Fruit fly (Drosophila melanogaster) whole organism, embryonic: ENCODE measurements around the gene CG3505.
A peak's percentile ranks its signal among the peaks of the same experiment; 100 is the strongest.

ENCODE experiments used
- CG10274 ChIP-seq: fragments of 200-800 bp; sonication (Bioruptor generic); optimal IDR thresholded peaks from 3 replicates; lab custom pipeline; 2017; ENCODE audit warnings: missing biosample characterization, mild to moderate bottlenecking, missing genetic modification characterization
- CG10431 ChIP-seq: fragments of 200-800 bp; sonication (Bioruptor generic); optimal IDR thresholded peaks from 3 replicates; lab custom pipeline; 2018; ENCODE audit warnings: missing biosample characterization, mild to moderate bottlenecking, missing genetic modification characterization
- CG10565 ChIP-seq: fragments of 200-800 bp; sonication (Bioruptor generic); optimal IDR thresholded peaks from 3 replicates; lab custom pipeline; 2016; ENCODE audit warnings: missing biosample characterization, mild to moderate bottlenecking, missing genetic modification characterization
- CG11247 ChIP-seq: fragments of 200-800 bp; sonication (Bioruptor generic); IDR thresholded peaks from 2 replicates; pipeline ENCODE4 v1.3.6; 2022; ENCODE audit warnings: missing biosample characterization, missing genetic modification characterization
- CG12769 ChIP-seq: fragments of 200-800 bp; sonication (Bioruptor generic); optimal IDR thresholded peaks from 2 replicates; lab custom pipeline; 2019; ENCODE audit warnings: missing biosample characterization, mild to moderate bottlenecking, missing genetic modification characterization, moderate library complexity
- CG14014 ChIP-seq: fragments of 200-800 bp; sonication (Bioruptor generic); IDR thresholded peaks from 2 replicates; pipeline ENCODE4 v1.3.6; 2022; ENCODE audit warnings: missing biosample characterization, missing genetic modification characterization
- CG14667 ChIP-seq: fragments of 200-800 bp; sonication (Bioruptor generic); IDR thresholded peaks from 2 replicates; pipeline ENCODE4 v1.3.6; 2022; ENCODE audit warnings: missing biosample characterization, missing genetic modification characterization
- CG15696 ChIP-seq: fragments of 200-800 bp; sonication (Bioruptor generic); optimal IDR thresholded peaks from 2 replicates; lab custom pipeline; 2019; ENCODE audit warnings: missing biosample characterization, mild to moderate bottlenecking, missing genetic modification characterization, moderate library complexity
- CG16779 ChIP-seq: fragments of 200-800 bp; sonication (Bioruptor generic); IDR thresholded peaks from 2 replicates; pipeline ENCODE4 v1.3.6; 2022; ENCODE audit warnings: missing biosample characterization, missing genetic modification characterization
- CG18011 ChIP-seq: fragments of 200-800 bp; sonication (Bioruptor generic); optimal IDR thresholded peaks from 2 replicates; lab custom pipeline; 2017; ENCODE audit warnings: missing biosample characterization, missing genetic modification characterization, mild to moderate bottlenecking, moderate library complexity, missing genotype
- CG3281 ChIP-seq: fragments of 200-800 bp; sonication (Bioruptor generic); optimal IDR thresholded peaks from 3 replicates; lab custom pipeline; 2017; ENCODE audit warnings: missing biosample characterization, mild to moderate bottlenecking, missing genetic modification characterization
- CG34224 ChIP-seq: fragments of 200-800 bp; sonication (Bioruptor generic); IDR thresholded peaks from 3 replicates; pipeline ENCODE4 v1.3.6; 2022; ENCODE audit warnings: missing biosample characterization, missing genetic modification characterization; ENCODE audit not compliant: partially characterized antibody
- CG34422 ChIP-seq: fragments of 200-800 bp; sonication (Bioruptor generic); IDR thresholded peaks from 3 replicates; pipeline ENCODE4 v1.3.6; 2022; ENCODE audit warnings: missing biosample characterization, missing genetic modification characterization
- CG4424 ChIP-seq: fragments of 200-800 bp; sonication (Bioruptor generic); optimal IDR thresholded peaks from 3 replicates; lab custom pipeline; 2016; ENCODE audit warnings: missing biosample characterization, missing genetic modification characterization
- CG4820 ChIP-seq: fragments of 200-800 bp; sonication (Bioruptor generic); optimal IDR thresholded peaks from 3 replicates; lab custom pipeline; 2016; ENCODE audit warnings: missing biosample characterization, missing genetic modification characterization
- CG7556 ChIP-seq: fragments of 200-800 bp; sonication (Bioruptor generic); optimal IDR thresholded peaks from 2 replicates; lab custom pipeline; 2017; ENCODE audit warnings: missing biosample characterization, mild to moderate bottlenecking, missing genetic modification characterization
- CG9932 ChIP-seq: fragments of 200-800 bp; sonication (Bioruptor generic); IDR thresholded peaks from 2 replicates; pipeline ENCODE4 v1.3.6; 2022; ENCODE audit warnings: missing biosample characterization, missing genetic modification characterization
- CHES-1-like ChIP-seq: fragments of 200-800 bp; sonication (Bioruptor generic); optimal IDR thresholded peaks from 2 replicates; lab custom pipeline; 2016; ENCODE audit warnings: missing biosample characterization, missing genetic modification characterization
- Camta ChIP-seq: fragments of 200-800 bp; sonication (Bioruptor generic); optimal IDR thresholded peaks from 2 replicates; lab custom pipeline; 2016; ENCODE audit warnings: missing biosample characterization, missing genetic modification characterization
- Doc3 ChIP-seq: fragments of 200-800 bp; sonication (Bioruptor generic); IDR thresholded peaks from 3 replicates; pipeline ENCODE4 v1.3.6; 2022; ENCODE audit warnings: missing biosample characterization, missing genetic modification characterization; ENCODE audit not compliant: partially characterized antibody
- Ets65A ChIP-seq: fragments of 200-800 bp; sonication (Bioruptor generic); peaks from one replicate; lab custom pipeline; 2016; ENCODE audit warnings: missing biosample characterization, missing genetic modification characterization
- H2.0 ChIP-seq: fragments of 200-800 bp; sonication (Bioruptor generic); IDR thresholded peaks from 2 replicates; pipeline ENCODE4 v1.3.6; 2022; ENCODE audit warnings: missing biosample characterization, missing genetic modification characterization
- MESR4 ChIP-seq: fragments of 200-800 bp; sonication (Bioruptor generic); optimal IDR thresholded peaks from 2 replicates; lab custom pipeline; 2018; ENCODE audit warnings: missing biosample characterization, mild to moderate bottlenecking, missing genetic modification characterization, moderate library complexity
- Med ChIP-seq: fragments of 200-800 bp; sonication (Bioruptor generic); peaks from one replicate; lab custom pipeline; 2016; ENCODE audit warnings: missing biosample characterization, missing genetic modification characterization, mild to moderate bottlenecking, inconsistent platforms, moderate library complexity
- ara ChIP-seq: fragments of 200-800 bp; sonication (Bioruptor generic); IDR thresholded peaks from 2 replicates; pipeline ENCODE4 v1.3.6; 2022; ENCODE audit warnings: missing biosample characterization, missing genetic modification characterization
- bcd ChIP-seq: fragments of 200-800 bp; sonication (Bioruptor generic); optimal IDR thresholded peaks from 2 replicates; lab custom pipeline; 2017; ENCODE audit warnings: missing biosample characterization, mild to moderate bottlenecking, missing genetic modification characterization
- cas ChIP-seq: fragments of 200-800 bp; sonication (Bioruptor generic); IDR thresholded peaks from 2 replicates; pipeline ENCODE4 v1.3.6; 2022; ENCODE audit warnings: missing biosample characterization, missing genetic modification characterization
- chif ChIP-seq, 2 experiments: fragments of 200-800 bp; sonication (Bioruptor generic); optimal IDR thresholded peaks; 3 replicates each; lab custom pipeline; 2016; ENCODE audit warnings: missing biosample characterization in 2 of 2, missing genetic modification characterization in 2 of 2
- chm ChIP-seq: fragments of 200-800 bp; sonication (Bioruptor generic); IDR thresholded peaks from 2 replicates; pipeline ENCODE4 v1.3.6; 2022; ENCODE audit warnings: missing biosample characterization, missing genetic modification characterization
- corto ChIP-seq: fragments of 200-800 bp; sonication (Bioruptor generic); optimal IDR thresholded peaks from 2 replicates; lab custom pipeline; 2016; ENCODE audit warnings: missing biosample characterization, mild to moderate bottlenecking, missing genetic modification characterization, moderate library complexity
- en ChIP-seq: fragments of 200-800 bp; sonication (Bioruptor generic); optimal IDR thresholded peaks from 2 replicates; lab custom pipeline; 2016; ENCODE audit warnings: missing biosample characterization, missing genetic modification characterization
- gcm ChIP-seq: fragments of 200-800 bp; sonication (Bioruptor generic); optimal IDR thresholded peaks from 2 replicates; lab custom pipeline; 2019; ENCODE audit warnings: missing biosample characterization, mild to moderate bottlenecking, missing genetic modification characterization, moderate library complexity
- grn ChIP-seq: fragments of 200-800 bp; sonication (Bioruptor generic); optimal IDR thresholded peaks from 3 replicates; lab custom pipeline; 2017; ENCODE audit warnings: missing biosample characterization, missing genetic modification characterization
- jigr1 ChIP-seq: fragments of 200-800 bp; sonication (Bioruptor generic); IDR thresholded peaks from 3 replicates; pipeline ENCODE4 v1.3.6; 2022; ENCODE audit warnings: missing biosample characterization, missing genetic modification characterization
- jumu ChIP-seq: fragments of 200-800 bp; sonication (Bioruptor generic); optimal IDR thresholded peaks from 3 replicates; lab custom pipeline; 2016; ENCODE audit warnings: missing biosample characterization, missing genetic modification characterization
- org-1 ChIP-seq: fragments of 200-800 bp; sonication (Bioruptor generic); optimal IDR thresholded peaks from 2 replicates; lab custom pipeline; 2017; ENCODE audit warnings: missing biosample characterization, missing genetic modification characterization
- otp ChIP-seq: fragments of 200-800 bp; sonication (Bioruptor generic); IDR thresholded peaks from 3 replicates; pipeline ENCODE4, ENCODE4 v1.3.6; 2022; ENCODE audit warnings: missing biosample characterization, missing genetic modification characterization
- pan ChIP-seq, 4 experiments: fragments of >200 bp in 3 of 4; fragments of 200-800 bp in 1 of 4; sonication (Bioruptor generic) in 1 of 4; optimal IDR thresholded peaks in 3 of 4; IDR thresholded peaks in 1 of 4; 2 replicates each; pipeline versions ENCODE4 v1.3.6 to Lab custom; 2017 to 2022; ENCODE audit warnings: missing biosample characterization in 2 of 4, missing genetic modification characterization in 2 of 4, mixed read lengths in 1 of 4
- psq ChIP-seq: fragments of 200-800 bp; sonication (Bioruptor generic); optimal IDR thresholded peaks from 2 replicates; lab custom pipeline; 2017; ENCODE audit warnings: missing biosample characterization, missing genetic modification characterization
- ranshi ChIP-seq: fragments of 200-800 bp; sonication (Bioruptor generic); IDR thresholded peaks from 2 replicates; pipeline ENCODE4 v1.3.6; 2022; ENCODE audit warnings: missing biosample characterization, missing genetic modification characterization
- repo ChIP-seq: fragments of 200-800 bp; sonication (Bioruptor generic); optimal IDR thresholded peaks from 2 replicates; lab custom pipeline; 2016; ENCODE audit warnings: missing biosample characterization, missing genetic modification characterization
- schlank ChIP-seq: fragments of 200-800 bp; sonication (Bioruptor generic); optimal IDR thresholded peaks from 2 replicates; lab custom pipeline; 2018; ENCODE audit warnings: missing biosample characterization, mild to moderate bottlenecking, missing genetic modification characterization
- sisA ChIP-seq: fragments of 200-800 bp; sonication (Bioruptor generic); IDR thresholded peaks from 2 replicates; pipeline ENCODE4 v1.3.6; 2022; ENCODE audit warnings: missing biosample characterization, missing genetic modification characterization
- sob ChIP-seq: fragments of 200-800 bp; sonication (Bioruptor generic); IDR thresholded peaks from 2 replicates; pipeline ENCODE4 v1.3.6; 2022; ENCODE audit warnings: missing biosample characterization, missing genetic modification characterization
- sqz ChIP-seq: fragments of 200-800 bp; sonication (Bioruptor generic); optimal IDR thresholded peaks from 3 replicates; lab custom pipeline; 2018; ENCODE audit warnings: missing biosample characterization, mild to moderate bottlenecking, missing genetic modification characterization
- sr ChIP-seq: fragments of 200-800 bp; sonication (Bioruptor generic); IDR thresholded peaks from 3 replicates; pipeline ENCODE4 v1.3.6; 2022; ENCODE audit warnings: missing biosample characterization, missing genetic modification characterization
- unc-4 ChIP-seq: fragments of 200-800 bp; sonication (Bioruptor generic); IDR thresholded peaks from 2 replicates; pipeline ENCODE4 v1.3.6; 2022; ENCODE audit warnings: missing biosample characterization, missing genetic modification characterization; ENCODE audit not compliant: partially characterized antibody

Gene CG3505

dm6 chr3R:14653039-14653852, 4.0 kb upstream of the CG3505 start (continued):
- TF ChIP-seq jigr1 (no peak), CG10431 (GFP tag; lab: Kevin White, UChicago) (no peak), Camta (no peak), CG9932 (GFP tag; lab: Robert Waterston, UW) (no peak), chif (GFP tag; optimal IDR thresholded peaks at IDR 0.05; lab: Kevin White, UChicago) (no peak), org-1 (GFP tag; lab: Kevin White, UChicago) (no peak), CG15696 (tag; lab: Kevin White, UChicago) (no peak), gcm (GFP tag; lab: Kevin White, UChicago) (no peak), CG34422 (0 out of 3 replicates have a peak, but pooled peaks have one; percentile 25), CG10565 (GFP tag; lab: Kevin White, UChicago) (no peak), CG11247 (GFP tag; lab: Robert Waterston, UW) (no peak), CG16779 (GFP tag; lab: Robert Waterston, UW) (0 out of 2 replicates have a peak, but pooled peaks have one; percentile 51), MESR4 (GFP tag; lab: Kevin White, UChicago) (no peak), sob (GFP tag; lab: Robert Waterston, UW) (0 out of 2 replicates have a peak, but pooled peaks have one; percentile 18), jumu (GFP tag; lab: Kevin White, UChicago) (no peak), pan (optimal IDR thresholded peaks at IDR 0.05; lab: Kevin White, UChicago) (no peak), pan (GFP tag; optimal IDR thresholded peaks at IDR 0.05 in 1 of 2, IDR thresholded peaks at IDR 0.05 in 1 of 2) (no peak), unc-4 (GFP tag; lab: Robert Waterston, UW) (no peak), sisA (GFP tag; lab: Robert Waterston, UW) (no peak), chm (GFP tag; lab: Robert Waterston, UW) (0 out of 2 replicates have a peak, but pooled peaks have one; percentile 24), CG4424 (GFP tag; lab: Kevin White, UChicago) (no peak), sqz (no peak), CG7556 (GFP tag; lab: Kevin White, UChicago) (no peak), CG4820 (no peak), grn (peak; percentile 20), CG14014 (no peak)

DNA sequence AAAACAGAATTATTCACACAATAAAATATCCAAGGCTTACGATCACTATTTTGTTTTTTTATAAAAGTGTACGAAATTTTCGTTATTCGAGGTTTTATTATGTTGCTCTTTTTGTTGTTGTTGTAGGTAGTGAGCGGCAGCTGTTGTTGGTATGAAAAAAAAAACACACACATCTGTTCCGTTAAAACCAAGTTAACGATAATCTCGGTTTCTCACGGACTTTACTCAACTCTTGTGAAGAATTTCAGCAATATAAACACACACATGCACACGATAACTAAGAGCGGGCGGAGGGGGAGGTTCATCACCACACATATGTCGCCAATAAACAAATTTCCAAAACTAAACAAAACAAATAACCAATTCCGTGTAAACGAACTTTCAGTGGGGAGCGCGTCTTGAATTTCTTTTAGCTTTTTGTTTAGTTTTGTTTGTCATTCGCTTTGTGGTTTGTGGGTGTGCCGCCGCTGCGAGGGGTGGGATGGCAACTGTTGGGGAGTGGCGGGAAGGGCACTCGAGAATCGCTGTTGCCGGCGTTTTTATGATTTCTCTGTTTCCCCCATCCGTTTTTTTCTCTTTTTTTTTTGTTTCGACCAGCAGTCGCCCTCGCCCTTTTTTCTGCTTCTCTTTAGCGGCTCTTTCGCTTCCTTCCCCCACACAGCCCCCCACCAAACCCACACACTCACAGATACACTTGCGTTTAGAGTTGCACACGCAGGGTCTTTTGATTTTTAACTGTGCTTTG, 2.8 kb upstream of the CG3505 start:
- TF ChIP-seq CG34224 (GFP tag; lab: Robert Waterston, UW) (peak; percentile 15; the same call in 1 of the 3 replicates), CG9932 (GFP tag; lab: Robert Waterston, UW) (no peak), Doc3 (GFP tag; lab: Robert Waterston, UW) (no peak), cas (GFP tag; lab: Robert Waterston, UW) (no peak), bcd (GFP tag; lab: Kevin White, UChicago) (no peak), schlank (tag; lab: Kevin White, UChicago) (no peak), en (no peak), corto (GFP tag; lab: Kevin White, UChicago) (no peak), ara (GFP tag; lab: Robert Waterston, UW) (0 out of 2 replicates have a peak, but pooled peaks have one; percentile 12), Ets65A (GFP tag; lab: Kevin White, UChicago) (peak; percentile 85), ranshi (0 out of 2 replicates have a peak, but pooled peaks have one; percentile 4), CG10274 (peak; percentile 98), Med (peak; percentile 72), psq (peak; percentile 86), CG14667 (GFP tag; lab: Robert Waterston, UW) (no peak), chif (GFP tag; optimal IDR thresholded peaks at IDR 0.05; lab: Kevin White, UChicago) (no peak), CHES-1-like (peak; percentile 22), sr (GFP tag; lab: Robert Waterston, UW) (peak; percentile 40; the same call in 1 of the 3 replicates), repo (GFP tag; lab: Kevin White, UChicago) (no peak), CG18011 (GFP tag; lab: Kevin White, UChicago) (no peak), CG12769 (tag; lab: Kevin White, UChicago) (peak; percentile 42), otp (GFP tag; lab: Robert Waterston, UW) (no peak), CG3281 (no peak), H2.0 (no peak)
